Fruit fly (Drosophila melanogaster) whole organism, prepupa: Measurements from ENCODE around the gene CG42750.

Experiments
- Blimp-1 ChIP-seq: fragments of 200-800 bp; sonication (Bioruptor generic); optimal IDR thresholded peaks from 3 replicates; lab custom pipeline; 2017; ENCODE audit warnings: missing biosample characterization, missing genetic modification characterization, mild to moderate bottlenecking, moderate library complexity, missing genetic modification reagents
- CG10631 ChIP-seq: fragments of 200-800 bp; sonication (Bioruptor generic); optimal IDR thresholded peaks from 2 replicates; lab custom pipeline; 2016; ENCODE audit warnings: missing biosample characterization, missing genetic modification characterization
- CG11294 ChIP-seq: fragments of 200-800 bp; sonication (Bioruptor generic); IDR thresholded peaks from 2 replicates; pipeline ENCODE4 v1.3.6; 2022; ENCODE audit warnings: missing biosample characterization, missing genetic modification characterization
- CG11762 ChIP-seq: fragments of 200-800 bp; sonication (Bioruptor generic); optimal IDR thresholded peaks from 3 replicates; lab custom pipeline; 2016; ENCODE audit warnings: missing biosample characterization, missing genetic modification characterization; ENCODE audit not compliant: insufficient read depth
- CG11902 ChIP-seq: fragments of 200-800 bp; sonication (Bioruptor generic); optimal IDR thresholded peaks from 3 replicates; lab custom pipeline; 2016; ENCODE audit warnings: missing biosample characterization, missing genetic modification characterization
- CG15336 ChIP-seq: fragments of 200-800 bp; sonication (Bioruptor generic); IDR thresholded peaks from 2 replicates; pipeline ENCODE4 v1.3.6; 2022; ENCODE audit warnings: missing biosample characterization, missing genetic modification characterization
- CG1621 ChIP-seq: fragments of 200-800 bp; sonication (Bioruptor generic); optimal IDR thresholded peaks from 3 replicates; lab custom pipeline; 2018; ENCODE audit warnings: missing biosample characterization, mild to moderate bottlenecking, missing genetic modification characterization
- CG16779 ChIP-seq: fragments of 200-800 bp; sonication (Bioruptor generic); optimal IDR thresholded peaks from 3 replicates; lab custom pipeline; 2017; ENCODE audit warnings: missing biosample characterization, mild to moderate bottlenecking, missing genetic modification characterization
- CG3032 ChIP-seq: fragments of 200-800 bp; optimal IDR thresholded peaks from 2 replicates; lab custom pipeline; 2019; ENCODE audit warnings: missing biosample characterization, mild to moderate bottlenecking, missing genetic modification characterization, moderate library complexity
- CG31627 ChIP-seq: fragments of 200-800 bp; sonication (Bioruptor generic); optimal IDR thresholded peaks from 3 replicates; lab custom pipeline; 2016; ENCODE audit warnings: missing biosample characterization, missing genetic modification characterization
- CG32006 ChIP-seq: fragments of 200-800 bp; sonication (Bioruptor generic); optimal IDR thresholded peaks from 3 replicates; lab custom pipeline; 2017; ENCODE audit warnings: missing biosample characterization, mild to moderate bottlenecking, missing genetic modification characterization
- CG34406 ChIP-seq: fragments of 200-800 bp; sonication (Bioruptor generic); optimal IDR thresholded peaks from 3 replicates; lab custom pipeline; 2016; ENCODE audit warnings: missing biosample characterization, missing genetic modification characterization
- CG3919 ChIP-seq: fragments of 200-800 bp; sonication (Bioruptor generic); optimal IDR thresholded peaks from 3 replicates; lab custom pipeline; 2016; ENCODE audit warnings: missing biosample characterization, missing genetic modification characterization
- CG6163 ChIP-seq: fragments of 200-800 bp; sonication (Bioruptor generic); IDR thresholded peaks from 3 replicates; pipeline ENCODE4 v1.3.6; 2022; ENCODE audit warnings: missing biosample characterization, missing genetic modification characterization
- CG6276 ChIP-seq: fragments of 200-800 bp; sonication (Bioruptor generic); optimal IDR thresholded peaks from 2 replicates; lab custom pipeline; 2017; ENCODE audit warnings: missing biosample characterization, mild to moderate bottlenecking, missing genetic modification characterization
- CG6792 ChIP-seq: fragments of 200-800 bp; sonication (Bioruptor generic); optimal IDR thresholded peaks from 3 replicates; lab custom pipeline; 2016; ENCODE audit warnings: missing biosample characterization, missing genetic modification characterization
- CG8119 ChIP-seq: fragments of 200-800 bp; sonication (Bioruptor generic); IDR thresholded peaks from 3 replicates; pipeline ENCODE4 v1.3.6; 2022; ENCODE audit warnings: missing biosample characterization, missing genetic modification characterization
- CG8319 ChIP-seq: fragments of 200-800 bp; sonication (Bioruptor generic); optimal IDR thresholded peaks from 3 replicates; lab custom pipeline; 2016; ENCODE audit warnings: missing biosample characterization, missing genetic modification characterization
- CG8632 ChIP-seq: fragments of 200-800 bp; sonication (Bioruptor generic); optimal IDR thresholded peaks from 3 replicates; lab custom pipeline; 2016; ENCODE audit warnings: missing biosample characterization, missing genetic modification characterization
- CG9139 ChIP-seq: fragments of 200-800 bp; sonication (Bioruptor generic); optimal IDR thresholded peaks from 3 replicates; lab custom pipeline; 2017; ENCODE audit warnings: missing biosample characterization, mild to moderate bottlenecking, missing genetic modification characterization
- Eip75B ChIP-seq: fragments of 200-800 bp; sonication (Bioruptor generic); optimal IDR thresholded peaks from 3 replicates; lab custom pipeline; 2016; ENCODE audit warnings: missing biosample characterization, missing genetic modification characterization
- Eip78C ChIP-seq: fragments of 200-800 bp; sonication (Bioruptor generic); peaks from one replicate; lab custom pipeline; 2016; ENCODE audit warnings: missing biosample characterization, missing genetic modification characterization
- Eip93F ChIP-seq: fragments of 200-800 bp; sonication (Bioruptor generic); optimal IDR thresholded peaks from 2 replicates; lab custom pipeline; 2016; ENCODE audit warnings: missing biosample characterization, mild to moderate bottlenecking, missing genetic modification characterization
- Ets21C ChIP-seq: fragments of 200-800 bp; sonication (Bioruptor generic); optimal IDR thresholded peaks from 3 replicates; lab custom pipeline; 2016; ENCODE audit warnings: missing biosample characterization, missing genetic modification characterization
- Ets96B ChIP-seq: fragments of 200-800 bp; optimal IDR thresholded peaks from 2 replicates; lab custom pipeline; 2019; ENCODE audit warnings: missing biosample characterization, mild to moderate bottlenecking, missing genetic modification characterization, moderate library complexity
- Hr38 ChIP-seq: sonication (Bioruptor generic); optimal IDR thresholded peaks from 2 replicates; lab custom pipeline; 2016; ENCODE audit warnings: missing biosample characterization, missing genetic modification characterization
- Hr39 ChIP-seq: fragments of 200-800 bp; sonication (Bioruptor generic); optimal IDR thresholded peaks from 2 replicates; lab custom pipeline; 2016; ENCODE audit warnings: missing biosample characterization, missing genetic modification characterization
- Hr4 ChIP-seq: fragments of 200-800 bp; sonication (Bioruptor generic); optimal IDR thresholded peaks from 3 replicates; lab custom pipeline; 2016; ENCODE audit warnings: missing biosample characterization, missing genetic modification characterization
- Met ChIP-seq: fragments of 200-800 bp; sonication (Bioruptor generic); optimal IDR thresholded peaks from 3 replicates; lab custom pipeline; 2016; ENCODE audit warnings: missing biosample characterization, missing genetic modification characterization
- Smox ChIP-seq: fragments of 200-800 bp; sonication (Bioruptor generic); optimal IDR thresholded peaks from 3 replicates; lab custom pipeline; 2016; ENCODE audit warnings: missing biosample characterization, missing genetic modification characterization
- Sox102F ChIP-seq: fragments of 200-800 bp; sonication (Bioruptor generic); optimal IDR thresholded peaks from 2 replicates; lab custom pipeline; 2016; ENCODE audit warnings: missing biosample characterization, mild to moderate bottlenecking, missing genetic modification characterization
- Sox14 ChIP-seq: fragments of 200-800 bp; sonication (Bioruptor generic); optimal IDR thresholded peaks from 3 replicates; lab custom pipeline; 2016; ENCODE audit warnings: missing biosample characterization, missing genetic modification characterization
- achi ChIP-seq: fragments of 200-800 bp; sonication (Bioruptor generic); optimal IDR thresholded peaks from 3 replicates; lab custom pipeline; 2016; ENCODE audit warnings: missing biosample characterization, missing genetic modification characterization
- dac ChIP-seq: fragments of 200-800 bp; sonication (Bioruptor generic); optimal IDR thresholded peaks from 2 replicates; lab custom pipeline; 2017; ENCODE audit warnings: missing biosample characterization, mild to moderate bottlenecking, missing genetic modification characterization
- dsx ChIP-seq: fragments of 200-800 bp; optimal IDR thresholded peaks from 3 replicates; lab custom pipeline; 2019; ENCODE audit warnings: missing biosample characterization, mild to moderate bottlenecking, missing genetic modification characterization, moderate library complexity; ENCODE audit not compliant: poor library complexity, severe bottlenecking
- eg ChIP-seq: fragments of 200-800 bp; sonication (Bioruptor generic); IDR thresholded peaks from 3 replicates; pipeline ENCODE4 v1.3.6; 2022; ENCODE audit warnings: missing biosample characterization, missing genetic modification characterization
- esn ChIP-seq: fragments of 200-800 bp; sonication (Bioruptor generic); optimal IDR thresholded peaks from 2 replicates; lab custom pipeline; 2016; ENCODE audit warnings: missing biosample characterization, mild to moderate bottlenecking, missing genetic modification characterization, moderate library complexity
- fd85E ChIP-seq: fragments of 200-800 bp; sonication (Bioruptor generic); optimal IDR thresholded peaks from 3 replicates; lab custom pipeline; 2016; ENCODE audit warnings: missing biosample characterization, missing genetic modification characterization
- fkh ChIP-seq: fragments of 200-800 bp; sonication (Bioruptor generic); optimal IDR thresholded peaks from 3 replicates; lab custom pipeline; 2017; ENCODE audit warnings: missing biosample characterization, mild to moderate bottlenecking, missing genetic modification characterization, moderate library complexity
- net ChIP-seq: fragments of 200-800 bp; sonication (Bioruptor generic); optimal IDR thresholded peaks from 3 replicates; lab custom pipeline; 2016; ENCODE audit warnings: missing biosample characterization, missing genetic modification characterization
- pdm3 ChIP-seq: fragments of 200-800 bp; sonication (Bioruptor generic); optimal IDR thresholded peaks from 3 replicates; lab custom pipeline; 2016; ENCODE audit warnings: missing biosample characterization, missing genetic modification characterization
- salr ChIP-seq, 2 experiments: fragments of 200-800 bp; sonication (Bioruptor generic); optimal IDR thresholded peaks; 3 replicates each; lab custom pipeline; 2016 to 2018; ENCODE audit warnings: missing biosample characterization in 2 of 2, missing genetic modification characterization in 2 of 2, mild to moderate bottlenecking in 1 of 2
- spab ChIP-seq: fragments of 200-800 bp; sonication (Bioruptor generic); optimal IDR thresholded peaks from 2 replicates; lab custom pipeline; 2017; ENCODE audit warnings: missing biosample characterization, mild to moderate bottlenecking, missing genetic modification characterization, missing genetic modification reagents
- ss ChIP-seq, 2 experiments: fragments of 200-800 bp; sonication (Bioruptor generic); optimal IDR thresholded peaks; 2 replicates in 1 of 2; 3 replicates in 1 of 2; lab custom pipeline; 2017 to 2018; ENCODE audit warnings: mild to moderate bottlenecking in 2 of 2, missing biosample characterization in 2 of 2, missing genetic modification characterization in 2 of 2, moderate library complexity in 1 of 2
- svp ChIP-seq: fragments of 200-800 bp; sonication (Bioruptor generic); peaks from one replicate; lab custom pipeline; 2016; ENCODE audit warnings: missing biosample characterization, missing genetic modification characterization
- vri ChIP-seq: fragments of 200-800 bp; sonication (Bioruptor generic); optimal IDR thresholded peaks from 3 replicates; lab custom pipeline; 2016; ENCODE audit warnings: missing biosample characterization, mild to moderate bottlenecking, missing genetic modification characterization

CG42750 gene

DNA sequence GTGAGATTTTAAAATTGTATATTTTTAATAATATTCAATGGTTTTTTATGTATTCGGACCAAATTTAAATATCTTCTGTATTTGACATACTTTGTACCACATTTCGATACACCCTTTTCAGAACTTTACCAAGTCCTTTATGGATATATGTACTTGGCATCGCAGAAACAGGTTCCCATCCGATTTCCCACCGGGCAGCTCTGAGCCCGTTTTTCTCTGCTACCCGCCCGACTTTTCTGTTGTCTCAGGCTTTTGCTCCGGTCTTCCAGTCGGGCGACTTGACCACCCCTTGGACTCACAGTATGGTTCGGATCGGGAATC is 153.4 kb downstream of the CG42750 start (continued):
- TF ChIP-seq CG31627 (GFP tag; lab: Kevin White, UChicago): peak; percentile 11
- no peak for TF ChIP-seq CG8319 (GFP tag; lab: Kevin White, UChicago)
- peak; percentile 81 for TF ChIP-seq CG15336 (GFP tag; lab: Robert Waterston, UW)
- peak; percentile 54; the same call in 1 of the 2 replicates for TF ChIP-seq CG11294 (GFP tag; lab: Robert Waterston, UW)
- peak; percentile 28 for TF ChIP-seq dac (GFP tag; lab: Kevin White, UChicago)
- no peak for TF ChIP-seq esn (GFP tag; lab: Kevin White, UChicago)
- peak in 1 of 2 experiments; percentile 42 for TF ChIP-seq salr (GFP tag; optimal IDR thresholded peaks at IDR 0.05; lab: Kevin White, UChicago)
- TF ChIP-seq, all 60 proteins: peak for 42

DNA sequence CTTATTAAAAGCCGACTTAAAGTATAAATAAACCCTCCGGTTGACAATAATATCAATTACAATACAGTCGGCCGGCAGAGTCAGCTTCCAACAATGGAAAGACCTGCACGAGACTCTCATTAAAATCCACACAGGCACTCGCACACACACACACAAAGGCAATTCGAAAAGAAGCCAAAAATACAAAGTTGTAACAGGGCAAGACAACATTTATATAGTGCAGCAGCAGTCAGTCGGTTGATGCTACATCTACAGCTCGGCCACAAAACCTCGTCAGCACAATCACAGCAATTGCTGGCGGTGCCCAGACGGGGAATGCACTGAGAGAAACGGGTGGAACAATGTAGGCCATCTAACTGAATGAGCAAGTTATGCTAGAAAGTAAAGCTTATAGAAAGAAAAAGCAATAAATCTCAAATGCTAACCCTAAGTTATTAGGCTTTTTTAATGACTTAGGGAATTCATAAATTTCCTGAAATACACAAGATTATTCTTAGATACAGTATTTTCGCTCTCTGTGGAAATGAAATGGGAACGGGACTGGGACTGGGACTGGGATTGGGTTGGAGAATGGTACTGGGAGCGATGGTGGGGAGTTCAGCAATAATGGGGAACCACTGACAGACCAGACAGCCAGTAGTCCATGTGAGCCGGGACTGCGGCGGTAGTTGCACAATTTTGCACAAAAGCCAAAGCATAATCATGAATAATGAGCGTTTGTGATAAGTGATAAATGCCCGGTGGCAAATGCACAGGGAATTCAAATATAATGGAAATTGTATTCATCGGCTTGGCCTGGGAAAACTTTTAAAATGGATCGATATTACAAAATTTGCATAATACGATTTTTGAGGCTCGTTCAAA is 154.0 kb downstream of the CG42750 start:
- TF ChIP-seq salr (GFP tag; optimal IDR thresholded peaks at IDR 0.05; lab: Kevin White, UChicago) (peak; percentile 94 to 95), Sox102F (GFP tag; lab: Kevin White, UChicago) (peak; percentile 95), CG6792 (GFP tag; lab: Kevin White, UChicago) (peak; percentile 98), Hr4 (GFP tag; lab: Kevin White, UChicago) (peak; percentile 96), CG10631 (GFP tag; lab: Kevin White, UChicago) (peak; percentile 98), achi (GFP tag; lab: Kevin White, UChicago) (peak; percentile 95), net (GFP tag; lab: Kevin White, UChicago) (peak; percentile 96), ss (GFP tag; optimal IDR thresholded peaks at IDR 0.05; lab: Kevin White, UChicago) (peak; percentile 97), CG32006 (GFP tag; lab: Kevin White, UChicago) (peak; percentile 96), Hr38 (GFP tag; lab: Kevin White, UChicago) (peak; percentile 83), fd85E (peak; percentile 88), Eip78C (peak; percentile 100), CG11902 (GFP tag; lab: Kevin White, UChicago) (peak; percentile 93), Met (GFP tag; lab: Kevin White, UChicago) (peak; percentile 94), fkh (GFP tag; lab: Kevin White, UChicago) (no peak), CG34406 (GFP tag; lab: Kevin White, UChicago) (peak; percentile 94), Sox14 (GFP tag; lab: Kevin White, UChicago) (peak; percentile 98), Smox (GFP tag; lab: Kevin White, UChicago) (peak; percentile 94), Ets96B (tag; lab: Kevin White, UChicago) (peak; percentile 98), dac (GFP tag; lab: Kevin White, UChicago) (peak; percentile 92), spab (GFP tag; lab: Kevin White, UChicago) (peak; percentile 96), pdm3 (GFP tag; lab: Kevin White, UChicago) (peak; percentile 97), vri (GFP tag; lab: Kevin White, UChicago) (peak; percentile 90), CG3919 (GFP tag; lab: Kevin White, UChicago) (peak; percentile 98), CG16779 (tag; lab: Kevin White, UChicago) (peak; percentile 95), Ets21C (peak; percentile 90), CG8119 (GFP tag; lab: Robert Waterston, UW) (peak; percentile 97), CG9139 (GFP tag; lab: Kevin White, UChicago) (peak; percentile 93), Blimp-1 (GFP tag; lab: Kevin White, UChicago) (peak; percentile 74), svp (peak; percentile 98), Eip93F (peak; percentile 81), CG6163 (GFP tag; lab: Robert Waterston, UW) (peak; percentile 97), CG11294 (GFP tag; lab: Robert Waterston, UW) (peak; percentile 93), Hr39 (GFP tag; lab: Kevin White, UChicago) (peak; percentile 95), eg (GFP tag; lab: Robert Waterston, UW) (peak; percentile 97), dsx (GFP tag; lab: Kevin White, UChicago) (peak; percentile 99), CG15336 (GFP tag; lab: Robert Waterston, UW) (peak; percentile 98), CG6276 (peak; percentile 96), CG31627 (GFP tag; lab: Kevin White, UChicago) (peak; percentile 95), esn (GFP tag; lab: Kevin White, UChicago) (peak; percentile 96), CG3032 (tag; lab: Kevin White, UChicago) (peak; percentile 97), CG8632 (peak; percentile 93), CG1621 (tag; lab: Kevin White, UChicago) (peak; percentile 97), CG11762 (GFP tag; lab: Kevin White, UChicago) (peak; percentile 95), Eip75B (GFP tag; lab: Kevin White, UChicago) (peak; percentile 98)
